Worm (Caenorhabditis elegans) whole organism, young adult: ENCODE measurements around the gene smf-2.
A peak's percentile ranks its signal among the peaks of the same experiment; 100 is the strongest.

ENCODE experiments used
- B0261.1 ChIP-seq: sonication (generic microtip); optimal IDR thresholded peaks from 2 replicates; lab custom pipeline; 2016; ENCODE audit warnings: mild to moderate bottlenecking, missing genetic modification characterization, moderate library complexity, missing compliant biosample characterization
- B0336.3 ChIP-seq: fragments of 200-800 bp; sonication (Bioruptor generic); IDR thresholded peaks from 2 replicates; pipeline ENCODE4 v1.3.6; 2022; ENCODE audit warnings: missing genetic modification characterization, missing compliant biosample characterization
- C06A6.2 ChIP-seq: fragments of 200-800 bp; sonication (Bioruptor generic); conservative IDR thresholded peaks from 2 replicates; pipeline ENCODE4 v1.3.6; 2022; ENCODE audit warnings: missing genetic modification characterization, missing compliant biosample characterization
- D2030.7 ChIP-seq: fragments of 200-800 bp; sonication (Bioruptor generic); IDR thresholded peaks from 2 replicates; pipeline ENCODE4 v1.3.6; 2022; ENCODE audit warnings: missing genetic modification reagents, missing genetic modification characterization, missing compliant biosample characterization
- F23B12.7 ChIP-seq: sonication (generic microtip); optimal IDR thresholded peaks from 2 replicates; lab custom pipeline; 2017; ENCODE audit warnings: missing genetic modification characterization, mild to moderate bottlenecking, missing compliant biosample characterization, antibody characterized with exemption, moderate library complexity; ENCODE audit not compliant: insufficient read depth
- F37B4.10 ChIP-seq: fragments of 200-800 bp; sonication (Bioruptor generic); IDR thresholded peaks from 2 replicates; pipeline ENCODE4 v1.3.6; 2022; ENCODE audit warnings: missing genetic modification characterization, missing compliant biosample characterization
- F39B2.1 ChIP-seq: fragments of 200-800 bp; sonication (Bioruptor generic); IDR thresholded peaks from 2 replicates; pipeline ENCODE4 v1.3.6; 2022; ENCODE audit warnings: missing genetic modification reagents, missing genetic modification characterization, missing compliant biosample characterization
- Y56A3A.18 ChIP-seq: fragments of 200-800 bp; sonication (Bioruptor generic); IDR thresholded peaks from 2 replicates; pipeline ENCODE4 v1.3.6; 2022; ENCODE audit warnings: missing genetic modification reagents, missing genetic modification characterization, missing compliant biosample characterization
- Y67H2A.10 ChIP-seq: fragments of 200-800 bp; sonication (Bioruptor generic); conservative IDR thresholded peaks from 2 replicates; pipeline ENCODE4 v1.3.6; 2022; ENCODE audit warnings: missing genetic modification reagents, missing genetic modification characterization, missing compliant biosample characterization
- Y79H2A.3 ChIP-seq: fragments of 200-800 bp; sonication (Bioruptor generic); conservative IDR thresholded peaks from 2 replicates; pipeline ENCODE4 v1.3.6; 2022; ENCODE audit warnings: missing genetic modification reagents, missing genetic modification characterization, missing compliant biosample characterization
- Y95B8A.8 ChIP-seq: fragments of 200-800 bp; sonication (Bioruptor generic); IDR thresholded peaks from 2 replicates; pipeline ENCODE4 v1.3.6; 2022; ENCODE audit warnings: missing genetic modification reagents, missing genetic modification characterization, missing compliant biosample characterization
- ZK185.1 ChIP-seq: sonication (generic microtip); optimal IDR thresholded peaks from 2 replicates; lab custom pipeline; 2016; ENCODE audit warnings: mild to moderate bottlenecking, missing genetic modification characterization, missing compliant biosample characterization; ENCODE audit not compliant: poor library complexity, severe bottlenecking
- aptf-3 ChIP-seq: fragments of 200-800 bp; sonication (Bioruptor generic); IDR thresholded peaks from 2 replicates; pipeline ENCODE4 v1.3.6; 2022; ENCODE audit warnings: missing genetic modification characterization, missing compliant biosample characterization
- athp-1 ChIP-seq: sonication (generic microtip); optimal IDR thresholded peaks from 2 replicates; lab custom pipeline; 2017; ENCODE audit warnings: mild to moderate bottlenecking, missing genetic modification characterization, missing compliant biosample characterization
- bed-1 ChIP-seq: fragments of 200-800 bp; sonication (Bioruptor generic); IDR thresholded peaks from 2 replicates; pipeline ENCODE4 v1.3.6; 2022; ENCODE audit warnings: missing genetic modification reagents, missing genetic modification characterization, missing compliant biosample characterization
- cebp-1 ChIP-seq, 2 experiments: fragments of 200-800 bp in 1 of 2; sonication (Bioruptor generic) in 1 of 2; sonication (generic microtip) in 1 of 2; IDR thresholded peaks in 1 of 2; optimal IDR thresholded peaks in 1 of 2; 2 replicates each; pipeline versions ENCODE4 v1.3.6 to Lab custom; 2017 to 2022; ENCODE audit warnings: missing compliant biosample characterization in 2 of 2, missing genetic modification characterization in 2 of 2, mild to moderate bottlenecking in 1 of 2, missing genetic modification reagents in 1 of 2, moderate library complexity in 1 of 2
- dpl-1 ChIP-seq: fragments of 150-350 bp; optimal IDR thresholded peaks from 2 replicates; lab custom pipeline; 2014; ENCODE audit warnings: missing biosample characterization, missing genetic modification reagents, missing genetic modification characterization
- egl-44 ChIP-seq: fragments of 200-800 bp; sonication (Bioruptor generic); IDR thresholded peaks from 2 replicates; pipeline ENCODE4 v1.3.6; 2022; ENCODE audit warnings: missing genetic modification reagents, missing genetic modification characterization, missing compliant biosample characterization
- ekl-4 ChIP-seq: fragments of 200-800 bp; sonication (Bioruptor generic); IDR thresholded peaks from 2 replicates; pipeline ENCODE4 v1.3.6; 2022; ENCODE audit warnings: missing genetic modification reagents, missing genetic modification characterization, missing compliant biosample characterization
- hlh-26 ChIP-seq: fragments of 200-800 bp; sonication (Bioruptor generic); conservative IDR thresholded peaks from 2 replicates; pipeline ENCODE4 v1.3.6; 2022; ENCODE audit warnings: missing genetic modification reagents, missing genetic modification characterization, missing compliant biosample characterization
- hmg-1.2 ChIP-seq: fragments of 200-800 bp; sonication (Bioruptor generic); IDR thresholded peaks from 2 replicates; pipeline ENCODE4 v1.3.6; 2022; ENCODE audit warnings: missing genetic modification reagents, missing genetic modification characterization, missing compliant biosample characterization
- hmg-20 ChIP-seq: fragments of 200-800 bp; sonication (Bioruptor generic); IDR thresholded peaks from 2 replicates; pipeline ENCODE4 v1.3.6; 2022; ENCODE audit warnings: missing genetic modification reagents, missing genetic modification characterization, missing compliant biosample characterization
- hrde-1 ChIP-seq: sonication (generic microtip); optimal IDR thresholded peaks from 2 replicates; lab custom pipeline; 2016; ENCODE audit warnings: missing genetic modification characterization, mild to moderate bottlenecking, missing compliant biosample characterization, moderate library complexity, missing genotype, missing genetic modification reagents, borderline replicate concordance
- let-526 ChIP-seq: fragments of 200-800 bp; sonication (Bioruptor generic); IDR thresholded peaks from 2 replicates; pipeline ENCODE4 v1.3.6; 2022; ENCODE audit warnings: missing genetic modification reagents, missing genetic modification characterization, missing compliant biosample characterization
- lin-26 ChIP-seq: fragments of 200-800 bp; sonication (Bioruptor generic); IDR thresholded peaks from 2 replicates; pipeline ENCODE4 v1.3.6; 2022; ENCODE audit warnings: missing genetic modification reagents, missing genetic modification characterization, missing compliant biosample characterization
- lin-35 ChIP-seq, 3 experiments: fragments of 150-350 bp in 2 of 3; sonication (generic microtip) in 1 of 3; optimal IDR thresholded peaks; 2 replicates each; lab custom pipeline; 2014 to 2018; ENCODE audit warnings: missing biosample characterization in 3 of 3, missing genetic modification characterization in 3 of 3, missing genetic modification reagents in 3 of 3
- lir-1 ChIP-seq: fragments of 200-800 bp; sonication (Bioruptor generic); conservative IDR thresholded peaks from 2 replicates; pipeline ENCODE4 v1.3.6; 2022; ENCODE audit warnings: missing genetic modification reagents, missing genetic modification characterization, missing compliant biosample characterization
- madf-10 ChIP-seq: sonication (generic microtip); optimal IDR thresholded peaks from 2 replicates; lab custom pipeline; 2016; ENCODE audit warnings: mild to moderate bottlenecking, missing genetic modification characterization, missing compliant biosample characterization
- madf-3 ChIP-seq: fragments of 200-800 bp; sonication (Bioruptor generic); IDR thresholded peaks from 2 replicates; pipeline ENCODE4 v1.3.6; 2022; ENCODE audit warnings: missing genetic modification reagents, missing genetic modification characterization, missing compliant biosample characterization
- mel-28 ChIP-seq: sonication (generic microtip); optimal IDR thresholded peaks from 2 replicates; lab custom pipeline; 2016; ENCODE audit warnings: borderline replicate concordance, mild to moderate bottlenecking, missing genetic modification characterization, missing compliant biosample characterization
- mes-4 ChIP-seq: sonication (generic microtip); optimal IDR thresholded peaks from 2 replicates; lab custom pipeline; 2016; ENCODE audit warnings: missing genotype, missing genetic modification characterization, missing compliant biosample characterization
- nfyb-1 ChIP-seq: fragments of 200-800 bp; sonication (Bioruptor generic); IDR thresholded peaks from 2 replicates; pipeline ENCODE4 v1.3.6; 2022; ENCODE audit warnings: missing genetic modification reagents, missing genetic modification characterization, missing compliant biosample characterization
- nhr-80 ChIP-seq: sonication (generic microtip); optimal IDR thresholded peaks from 2 replicates; lab custom pipeline; 2016; ENCODE audit warnings: missing genetic modification characterization, missing compliant biosample characterization
- pbrm-1 ChIP-seq: fragments of 200-800 bp; sonication (Bioruptor generic); IDR thresholded peaks from 2 replicates; pipeline ENCODE4 v1.3.6; 2022; ENCODE audit warnings: missing genetic modification reagents, missing genetic modification characterization, missing compliant biosample characterization
- repo-1 ChIP-seq: sonication (generic microtip); optimal IDR thresholded peaks from 2 replicates; lab custom pipeline; 2017; ENCODE audit warnings: mild to moderate bottlenecking, missing genetic modification characterization, missing compliant biosample characterization
- snpc-1.3 ChIP-seq: sonication (generic microtip); optimal IDR thresholded peaks from 2 replicates; lab custom pipeline; 2017; ENCODE audit warnings: missing genetic modification characterization, mild to moderate bottlenecking, missing compliant biosample characterization, antibody characterized with exemption, moderate library complexity, missing genotype, missing genetic modification reagents; ENCODE audit not compliant: insufficient read depth
- snpc-3.4 ChIP-seq: sonication (generic microtip); optimal IDR thresholded peaks from 2 replicates; lab custom pipeline; 2017; ENCODE audit warnings: missing genetic modification characterization, mild to moderate bottlenecking, missing compliant biosample characterization, antibody characterized with exemption, moderate library complexity, missing genotype, missing genetic modification reagents
- snpc-4 ChIP-seq, 5 experiments: fragments of 150-350 bp in 1 of 5; sonication (generic microtip) in 4 of 5; optimal IDR thresholded peaks; 2 replicates each; lab custom pipeline; 2014 to 2018; ENCODE audit warnings: missing genetic modification characterization in 5 of 5, missing biosample characterization in 3 of 5, antibody characterized with exemption in 2 of 5, mild to moderate bottlenecking in 2 of 5, missing compliant biosample characterization in 2 of 5, missing genotype in 2 of 5, moderate library complexity in 2 of 5, missing genetic modification reagents in 1 of 5
- tlf-1 ChIP-seq: fragments of 200-800 bp; sonication (Bioruptor generic); optimal IDR thresholded peaks from 2 replicates; lab custom pipeline; 2018; ENCODE audit warnings: mild to moderate bottlenecking, missing genetic modification characterization, missing compliant biosample characterization
- ztf-18 ChIP-seq: sonication (generic microtip); optimal IDR thresholded peaks from 2 replicates; lab custom pipeline; 2016; ENCODE audit warnings: missing genotype, mild to moderate bottlenecking, missing genetic modification characterization, missing compliant biosample characterization
- ztf-25 ChIP-seq: fragments of 200-800 bp; sonication (Bioruptor generic); IDR thresholded peaks from 2 replicates; pipeline ENCODE4 v1.3.6; 2022; ENCODE audit warnings: missing genetic modification reagents, missing genetic modification characterization, missing compliant biosample characterization
- ztf-26 ChIP-seq: sonication (generic microtip); optimal IDR thresholded peaks from 2 replicates; lab custom pipeline; 2017; ENCODE audit warnings: missing genetic modification characterization, missing compliant biosample characterization
- ztf-3 ChIP-seq: fragments of 200-800 bp; sonication (Bioruptor generic); optimal IDR thresholded peaks from 2 replicates; lab custom pipeline; 2018; ENCODE audit warnings: mild to moderate bottlenecking, missing genetic modification characterization, missing compliant biosample characterization

The smf-2 gene

ce11 chrX:6750145-6750544, 31.6 kb upstream of the smf-2 start (continued):
- TF ChIP-seq Y79H2A.3, result no peak
- no peak for TF ChIP-seq hrde-1 (tag; lab: Kevin White, UChicago)
- TF ChIP-seq madf-10 (tag; lab: Kevin White, UChicago), result peak; percentile 74
- peak; percentile 66 for TF ChIP-seq ztf-3
- peak; percentile 81 for TF ChIP-seq nhr-80
- no peak for TF ChIP-seq ZK185.1 (tag; lab: Kevin White, UChicago)
- TF ChIP-seq athp-1 (tag; lab: Kevin White, UChicago), result no peak

DNA sequence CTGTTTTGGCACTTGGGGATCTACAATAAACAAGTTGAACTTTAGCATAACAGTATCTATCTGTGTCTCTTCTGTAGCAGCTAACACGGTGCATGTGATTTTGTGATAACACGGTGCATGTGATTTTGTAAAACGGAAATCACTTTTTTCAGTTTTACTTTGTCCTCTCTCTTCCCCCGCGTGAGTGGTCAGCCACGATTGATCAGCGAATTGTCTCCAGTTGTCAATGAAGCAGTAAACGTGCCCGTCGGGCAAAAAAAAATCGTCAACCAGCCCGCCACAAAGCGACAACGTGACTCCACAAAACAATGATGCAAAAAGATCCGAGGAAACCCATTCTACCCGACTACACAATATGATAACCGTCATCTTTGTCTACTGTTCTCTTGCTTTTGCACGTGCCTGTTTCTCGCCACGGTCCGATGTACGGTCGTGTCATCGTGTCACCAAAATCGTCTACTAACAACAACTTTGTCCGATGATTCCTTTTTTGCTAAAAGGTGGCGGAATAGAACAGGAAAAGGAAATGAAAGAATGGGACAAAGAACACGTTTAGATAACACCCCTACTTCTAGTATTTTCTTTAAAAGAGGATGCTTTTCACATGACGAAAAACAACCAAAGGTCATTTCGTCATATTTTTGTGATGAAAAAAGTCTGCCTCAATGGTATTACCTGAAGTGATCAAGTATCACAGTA, 30.8 kb upstream of the smf-2 start:
- TF ChIP-seq mes-4 (tag; lab: Kevin White, UChicago) (no peak), ztf-26 (tag; lab: Kevin White, UChicago) (peak; percentile 89), hlh-26 (GFP tag; lab: Robert Waterston, UW) (no peak), Y67H2A.10 (GFP tag; lab: Robert Waterston, UW) (no peak), snpc-3.4 (tag; lab: Kevin White, UChicago) (no peak), mel-28 (tag; lab: Kevin White, UChicago) (no peak), madf-3 (GFP tag; lab: Robert Waterston, UW) (no peak), pbrm-1 (GFP tag; lab: Robert Waterston, UW) (peak; percentile 45; the same call in 1 of the 2 replicates), egl-44 (GFP tag; lab: Robert Waterston, UW) (peak; percentile 86), F37B4.10 (no peak), repo-1 (peak; percentile 65), ZK185.1 (tag; lab: Kevin White, UChicago) (no peak), lin-35 (GFP tag; optimal IDR thresholded peaks at IDR 0.05; lab: Kevin White, UChicago) (peak in 1 of 3 experiments; percentile 41), Y56A3A.18 (no peak), F39B2.1 (GFP tag; lab: Robert Waterston, UW) (no peak), bed-1 (GFP tag; lab: Robert Waterston, UW) (no peak), ekl-4 (GFP tag; lab: Robert Waterston, UW) (peak; percentile 20; the same call in 1 of the 2 replicates), ztf-25 (no peak), B0336.3 (GFP tag; lab: Robert Waterston, UW) (no peak; the same call in none of the 2 replicates), tlf-1 (GFP tag; lab: Kevin White, UChicago) (peak; percentile 78), C06A6.2 (peak; percentile 78; the same call in 1 of the 2 replicates), cebp-1 (GFP tag; IDR thresholded peaks at IDR 0.05; lab: Robert Waterston, UW) (0 out of 2 replicates have a peak, but pooled peaks have one; percentile 16), cebp-1 (tag; optimal IDR thresholded peaks at IDR 0.05; lab: Kevin White, UChicago) (peak; percentile 73), lir-1 (peak; percentile 74), B0261.1 (tag; lab: Kevin White, UChicago) (no peak), F23B12.7 (tag; lab: Kevin White, UChicago) (no peak), hmg-20 (GFP tag; lab: Robert Waterston, UW) (0 out of 2 replicates have a peak, but pooled peaks have one; percentile 15), nfyb-1 (peak; percentile 88), D2030.7 (no peak), Y95B8A.8 (0 out of 2 replicates have a peak, but pooled peaks have one; percentile 47), lin-26 (GFP tag; lab: Robert Waterston, UW) (0 out of 2 replicates have a peak, but pooled peaks have one; percentile 24), let-526 (GFP tag; lab: Robert Waterston, UW) (peak; percentile 74; the same call in 1 of the 2 replicates), snpc-4 (GFP tag; optimal IDR thresholded peaks at IDR 0.05; lab: Kevin White, UChicago) (no peak), snpc-4 (tag; optimal IDR thresholded peaks at IDR 0.05; lab: Kevin White, UChicago) (peak in 2 of 4 experiments; percentile 1 to 31), aptf-3 (GFP tag; lab: Robert Waterston, UW) (no peak), ztf-3 (no peak), hmg-1.2 (GFP tag; lab: Robert Waterston, UW) (no peak; the same call in 1 of the 2 replicates), dpl-1 (GFP tag; lab: Kevin White, UChicago) (no peak), snpc-1.3 (tag; lab: Kevin White, UChicago) (no peak), ztf-18 (tag; lab: Kevin White, UChicago) (no peak)
